Fruit fly (Drosophila melanogaster) whole organism, wandering third instar larva: Measurements from ENCODE around the gene CG42814.
A peak's percentile ranks its signal among the peaks of the same experiment; 100 is the strongest.

ENCODE experiments used
- CG32264 ChIP-seq: fragments of 200-800 bp; sonication (Bioruptor generic); optimal IDR thresholded peaks from 2 replicates; lab custom pipeline; 2016; ENCODE audit warnings: missing biosample characterization, missing genetic modification characterization
- Dif ChIP-seq: fragments of 200-275, 200-300 bp; sonication (Bioruptor generic); optimal IDR thresholded peaks from 2 replicates; lab custom pipeline; 2018; ENCODE audit warnings: missing biosample characterization, missing genetic modification characterization; ENCODE audit not compliant: partially characterized antibody
- GATAd ChIP-seq: sonication (Bioruptor generic); optimal IDR thresholded peaks from 2 replicates; lab custom pipeline; 2016; ENCODE audit warnings: missing biosample characterization, missing genetic modification characterization
- HLH106 ChIP-seq: fragments of 200-800 bp; optimal IDR thresholded peaks from 3 replicates; lab custom pipeline; 2019; ENCODE audit warnings: missing biosample characterization, mild to moderate bottlenecking, missing genetic modification characterization, moderate library complexity
- Hnf4 ChIP-seq: fragments of 200-800 bp; sonication (Bioruptor generic); optimal IDR thresholded peaks from 2 replicates; lab custom pipeline; 2016; ENCODE audit warnings: missing biosample characterization, mild to moderate bottlenecking, missing genetic modification characterization
- Hr78 ChIP-seq: fragments of >200 bp; optimal IDR thresholded peaks from 2 replicates; lab custom pipeline; 2017; ENCODE audit warnings: missing biosample characterization, missing genetic modification characterization
- Hr83 ChIP-seq: fragments of 200-300 bp; sonication (Bioruptor generic); optimal IDR thresholded peaks from 2 replicates; lab custom pipeline; 2016; ENCODE audit warnings: missing biosample characterization, mild to moderate bottlenecking, missing genetic modification characterization, moderate library complexity; ENCODE audit not compliant: poor library complexity, severe bottlenecking
- Jra ChIP-seq: sonication (Bioruptor generic); optimal IDR thresholded peaks from 2 replicates; lab custom pipeline; 2016; ENCODE audit warnings: missing biosample characterization, missing genetic modification characterization
- Mio ChIP-seq: sonication (Bioruptor generic); optimal IDR thresholded peaks from 2 replicates; lab custom pipeline; 2016; ENCODE audit warnings: missing biosample characterization, missing genetic modification characterization
- N ChIP-seq: fragments of >200 bp; optimal IDR thresholded peaks from 2 replicates; lab custom pipeline; 2018; ENCODE audit warnings: missing biosample characterization, missing external identifiers, missing genetic modification characterization
- OdsH ChIP-seq: fragments of 200-800 bp; sonication (Bioruptor generic); optimal IDR thresholded peaks from 2 replicates; lab custom pipeline; 2016; ENCODE audit warnings: missing biosample characterization, mild to moderate bottlenecking, missing genetic modification characterization
- Rel ChIP-seq, 2 experiments: fragments of 200-800 bp; sonication (Bioruptor generic) in 1 of 2; optimal IDR thresholded peaks; 2 replicates in 1 of 2; 3 replicates in 1 of 2; lab custom pipeline; 2016 to 2019; ENCODE audit warnings: mild to moderate bottlenecking in 2 of 2, missing biosample characterization in 2 of 2, missing genetic modification characterization in 2 of 2, moderate library complexity in 1 of 2
- Sp1 ChIP-seq: fragments of 200-800 bp; sonication (Bioruptor generic); optimal IDR thresholded peaks from 3 replicates; lab custom pipeline; 2019; ENCODE audit warnings: missing biosample characterization, mild to moderate bottlenecking, missing genetic modification characterization, moderate library complexity
- Vsx2 ChIP-seq: fragments of 200-300, 225-300 bp; sonication (Bioruptor generic); optimal IDR thresholded peaks from 2 replicates; lab custom pipeline; 2018; ENCODE audit warnings: missing biosample characterization, missing genetic modification characterization; ENCODE audit not compliant: partially characterized antibody
- br ChIP-seq: fragments of 200-800 bp; sonication (Bioruptor generic); optimal IDR thresholded peaks from 2 replicates; lab custom pipeline; 2016; ENCODE audit warnings: missing biosample characterization, missing genetic modification characterization
- brk ChIP-seq: fragments of 200-800 bp; sonication (Bioruptor generic); optimal IDR thresholded peaks from 2 replicates; lab custom pipeline; 2016; ENCODE audit warnings: missing biosample characterization, mild to moderate bottlenecking, missing genetic modification characterization
- dmrt93B ChIP-seq: fragments of 200-800 bp; sonication (Bioruptor generic); optimal IDR thresholded peaks from 2 replicates; lab custom pipeline; 2018; ENCODE audit warnings: missing biosample characterization, mild to moderate bottlenecking, missing genetic modification characterization
- ey ChIP-seq: fragments of 200-800 bp; sonication (Bioruptor generic); optimal IDR thresholded peaks from 2 replicates; lab custom pipeline; 2016; ENCODE audit warnings: missing biosample characterization, missing genetic modification characterization
- foxo ChIP-seq, 2 experiments: fragments of 200-800 bp; sonication (Bioruptor generic); optimal IDR thresholded peaks; 2 replicates in 1 of 2; 3 replicates in 1 of 2; lab custom pipeline; 2016 to 2017; ENCODE audit warnings: missing biosample characterization in 2 of 2, missing genetic modification characterization in 2 of 2
- fru ChIP-seq: fragments of 200-800 bp; sonication (Bioruptor generic); optimal IDR thresholded peaks from 3 replicates; lab custom pipeline; 2016; ENCODE audit warnings: missing biosample characterization, mild to moderate bottlenecking, missing genetic modification characterization
- h ChIP-seq: fragments of 200-800 bp; sonication (Bioruptor generic); optimal IDR thresholded peaks from 3 replicates; lab custom pipeline; 2016; ENCODE audit warnings: missing biosample characterization, mild to moderate bottlenecking, missing genetic modification characterization
- lola ChIP-seq: fragments of >200 bp; optimal IDR thresholded peaks from 2 replicates; lab custom pipeline; 2017; ENCODE audit warnings: missing biosample characterization, missing genetic modification characterization
- psq ChIP-seq: fragments of 200-800 bp; sonication (Bioruptor generic); optimal IDR thresholded peaks from 3 replicates; lab custom pipeline; 2017; ENCODE audit warnings: missing biosample characterization, mild to moderate bottlenecking, missing genetic modification characterization, moderate library complexity
- rgr ChIP-seq: fragments of 200-800 bp; sonication (Bioruptor generic); optimal IDR thresholded peaks from 3 replicates; lab custom pipeline; 2016; ENCODE audit warnings: missing biosample characterization, mild to moderate bottlenecking, missing genetic modification characterization
- sage ChIP-seq: fragments of 200-800 bp; sonication (Bioruptor generic); optimal IDR thresholded peaks from 2 replicates; lab custom pipeline; 2016; ENCODE audit warnings: missing biosample characterization, mild to moderate bottlenecking, missing genetic modification characterization
- sv ChIP-seq: fragments of 200-800 bp; sonication (Bioruptor generic); optimal IDR thresholded peaks from 3 replicates; lab custom pipeline; 2016; ENCODE audit warnings: missing biosample characterization, missing genetic modification characterization
- woc ChIP-seq: sonication (Bioruptor generic); optimal IDR thresholded peaks from 2 replicates; lab custom pipeline; 2016; ENCODE audit warnings: missing biosample characterization, mild to moderate bottlenecking, missing genetic modification characterization

The CG42814 gene

dm6 chr3R:27220829-27221463 lies 8.3 kb downstream of the CG42814 start:
- TF ChIP-seq woc (peak; percentile 77), Dif (GFP tag; lab: Kevin White, UChicago) (peak; percentile 37), rgr (GFP tag; lab: Kevin White, UChicago) (peak; percentile 8), N (no peak)

DNA sequence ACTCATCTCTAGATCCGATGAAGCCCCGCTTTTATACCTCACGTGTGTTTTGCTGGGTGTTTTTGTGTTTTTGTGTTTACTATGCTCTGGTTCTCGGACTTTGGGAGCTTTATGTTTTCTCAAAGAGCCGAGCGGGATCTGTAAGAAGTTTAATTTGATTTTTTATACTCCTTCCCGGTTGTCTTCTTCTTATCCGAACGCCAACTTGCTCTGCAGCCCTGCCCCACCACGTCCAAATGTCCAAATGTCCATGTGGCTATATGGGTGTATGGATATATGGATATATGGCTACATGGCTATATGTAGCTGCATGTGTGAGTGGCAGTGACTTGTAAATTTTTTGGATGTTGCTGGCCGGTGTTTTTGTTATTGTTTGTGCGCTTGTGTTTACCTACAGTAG lies 10.5 kb downstream of the CG42814 start:
- no peak for TF ChIP-seq psq
- TF ChIP-seq Sp1 (GFP tag; lab: Kevin White, UChicago): no peak
- peak; percentile 74 for TF ChIP-seq woc
- peak; percentile 27 for TF ChIP-seq Vsx2
- no peak for TF ChIP-seq dmrt93B (GFP tag; lab: Kevin White, UChicago)
- no peak for TF ChIP-seq brk
- peak; percentile 11 for TF ChIP-seq Dif (GFP tag; lab: Kevin White, UChicago)
- TF ChIP-seq HLH106 (tag; lab: Kevin White, UChicago): no peak

DNA sequence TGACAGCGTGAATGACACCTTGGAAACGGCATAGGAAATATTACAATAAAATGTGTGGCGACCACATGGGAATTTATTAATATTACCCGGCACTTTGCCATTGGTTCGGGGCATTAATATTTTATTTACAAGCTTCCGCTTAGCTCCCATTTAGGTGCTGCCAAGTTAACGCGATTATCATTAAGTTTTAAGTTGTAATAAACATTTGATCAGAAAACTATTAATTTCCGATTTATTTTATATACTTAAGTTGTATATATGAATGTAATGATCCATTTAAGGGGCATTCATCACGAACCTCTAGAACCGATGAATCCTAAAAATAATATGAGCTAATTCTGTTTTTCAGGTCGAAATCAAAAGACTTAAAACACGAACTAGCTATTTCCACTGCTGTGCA lies 11.0 kb downstream of the CG42814 start:
- TF ChIP-seq sage (GFP tag; lab: Kevin White, UChicago): no peak
- TF ChIP-seq Hr83 (GFP tag; lab: Kevin White, UChicago): no peak
- TF ChIP-seq lola (GFP tag; lab: Kevin White, UChicago): no peak

- peak; percentile 64 for TF ChIP-seq HLH106 (tag; lab: Kevin White, UChicago)
- TF ChIP-seq h: peak; percentile 76
- peak; percentile 69 for TF ChIP-seq psq
- peak; percentile 46 for TF ChIP-seq br
- no peak for TF ChIP-seq lola (GFP tag; lab: Kevin White, UChicago)
- peak; percentile 59 for TF ChIP-seq rgr (GFP tag; lab: Kevin White, UChicago)
- peak; percentile 32 for TF ChIP-seq Jra (GFP tag; lab: Kevin White, UChicago)
- peak; percentile 66 for TF ChIP-seq ey
- TF ChIP-seq brk: peak; percentile 67
- peak; percentile 36 for TF ChIP-seq Hnf4 (GFP tag; lab: Kevin White, UChicago)
- TF ChIP-seq OdsH: peak; percentile 75
- TF ChIP-seq fru (GFP tag; lab: Kevin White, UChicago): peak; percentile 76
- peak; percentile 72 for TF ChIP-seq Sp1 (GFP tag; lab: Kevin White, UChicago)
- no peak for TF ChIP-seq CG32264
- no peak for TF ChIP-seq Mio (GFP tag; lab: Kevin White, UChicago)
- peak; percentile 29 for TF ChIP-seq Rel (GFP tag; optimal IDR thresholded peaks at IDR 0.05; lab: Kevin White, UChicago)
- TF ChIP-seq Rel (tag; optimal IDR thresholded peaks at IDR 0.05; lab: Kevin White, UChicago): no peak
- peak in 1 of 2 experiments; percentile 67 for TF ChIP-seq foxo (GFP tag; optimal IDR thresholded peaks at IDR 0.05; lab: Kevin White, UChicago)
- no peak for TF ChIP-seq N
- TF ChIP-seq GATAd (GFP tag; lab: Kevin White, UChicago): no peak
- TF ChIP-seq woc: peak; percentile 96
- TF ChIP-seq Vsx2: no peak
- no peak for TF ChIP-seq sv
- peak; percentile 35 for TF ChIP-seq dmrt93B (GFP tag; lab: Kevin White, UChicago)
- peak; percentile 25 for TF ChIP-seq sage (GFP tag; lab: Kevin White, UChicago)
- TF ChIP-seq, all 38 proteins: peak for 17
These were observed 11.7 kb downstream of the CG42814 start for dm6 chr3R:27217465-27218059.

- TF ChIP-seq CG32264: no peak
- TF ChIP-seq dmrt93B (GFP tag; lab: Kevin White, UChicago): peak; percentile 6
- TF ChIP-seq h: peak; percentile 0
- no peak for TF ChIP-seq lola (GFP tag; lab: Kevin White, UChicago)
- TF ChIP-seq woc: peak; percentile 47
- TF ChIP-seq Rel (GFP tag; optimal IDR thresholded peaks at IDR 0.05; lab: Kevin White, UChicago): no peak
- TF ChIP-seq Rel (tag; optimal IDR thresholded peaks at IDR 0.05; lab: Kevin White, UChicago): no peak
- no peak for TF ChIP-seq Hr78
- TF ChIP-seq, all 38 proteins: peak for 3
These were observed 14.3 kb downstream of the CG42814 start for dm6 chr3R:27214949-27215348.
